Worm (Caenorhabditis elegans) whole organism, L4 larva: ENCODE measurements around the gene T02D1.7.

Experiments
- F10B5.3 ChIP-seq: sonication (generic microtip); optimal IDR thresholded peaks from 2 replicates; lab custom pipeline; 2016; ENCODE audit warnings: mild to moderate bottlenecking, missing genetic modification characterization, missing compliant biosample characterization
- F26F4.8 ChIP-seq: fragments of 200-800 bp; sonication (Bioruptor generic); conservative IDR thresholded peaks from 2 replicates; pipeline ENCODE4 v1.3.6; 2022; ENCODE audit warnings: missing genetic modification characterization, missing compliant biosample characterization
- F37D6.2 ChIP-seq: sonication (generic microtip); optimal IDR thresholded peaks from 2 replicates; lab custom pipeline; 2016; ENCODE audit warnings: mild to moderate bottlenecking, missing genetic modification characterization, missing compliant biosample characterization
- F44E2.7 ChIP-seq: fragments of 200-800 bp; sonication (Bioruptor generic); IDR thresholded peaks from 2 replicates; pipeline ENCODE4 v2.1.2; 2022; ENCODE audit warnings: missing genetic modification characterization, missing compliant biosample characterization
- T26A8.4 ChIP-seq: fragments of 200-800 bp; sonication (Bioruptor generic); IDR thresholded peaks from 2 replicates; pipeline ENCODE4 v1.3.6; 2022; ENCODE audit warnings: missing genetic modification characterization, missing compliant biosample characterization
- Y105C5A.15 ChIP-seq: fragments of 200-800 bp; sonication (Bioruptor generic); IDR thresholded peaks from 2 replicates; pipeline ENCODE4 v1.3.6; 2022; ENCODE audit warnings: missing genetic modification characterization, missing compliant biosample characterization
- Y5F2A.4 ChIP-seq: fragments of 200-800 bp; sonication (Bioruptor generic); optimal IDR thresholded peaks from 2 replicates; lab custom pipeline; 2018; ENCODE audit warnings: mild to moderate bottlenecking, missing genetic modification characterization, missing compliant biosample characterization
- ZK546.5 ChIP-seq, 2 experiments: sonication (generic microtip); optimal IDR thresholded peaks; 2 replicates each; lab custom pipeline; 2017; ENCODE audit warnings: missing biosample characterization in 2 of 2, missing genetic modification characterization in 2 of 2
- aha-1 ChIP-seq: fragments of 150-350 bp; peaks from one replicate; lab custom pipeline; 2014; ENCODE audit warnings: missing biosample characterization, missing genetic modification characterization
- ama-1 ChIP-seq: fragments of 150-350 bp; optimal IDR thresholded peaks from 2 replicates; lab custom pipeline; 2014; ENCODE audit warnings: inconsistent platforms, mixed read lengths
- cey-2 ChIP-seq: sonication (generic microtip); optimal IDR thresholded peaks from 3 replicates; lab custom pipeline; 2017; ENCODE audit warnings: missing genetic modification characterization, mild to moderate bottlenecking, missing compliant biosample characterization, antibody characterized with exemption, borderline replicate concordance; ENCODE audit not compliant: insufficient read depth
- ctbp-1 ChIP-seq: fragments of 200-800 bp; sonication (Bioruptor generic); IDR thresholded peaks from 2 replicates; pipeline ENCODE4 v1.3.6; 2022; ENCODE audit warnings: missing genetic modification reagents, missing genetic modification characterization, missing compliant biosample characterization
- daf-16 ChIP-seq, 3 experiments: sonication (generic microtip); optimal IDR thresholded peaks; 2 replicates each; lab custom pipeline; 2016 to 2017; ENCODE audit warnings: missing genetic modification characterization in 3 of 3, missing genetic modification reagents in 3 of 3, mild to moderate bottlenecking in 2 of 3, missing compliant biosample characterization in 2 of 3, missing biosample characterization in 1 of 3, moderate library complexity in 1 of 3
- daf-19 ChIP-seq: fragments of 200-800 bp; sonication (Bioruptor generic); conservative IDR thresholded peaks from 2 replicates; pipeline ENCODE4 v1.3.6; 2022; ENCODE audit warnings: missing genetic modification characterization, missing compliant biosample characterization
- dmd-6 ChIP-seq: fragments of 200-800 bp; sonication (Bioruptor generic); IDR thresholded peaks from 2 replicates; pipeline ENCODE4 v1.3.6; 2022; ENCODE audit warnings: missing genetic modification reagents, missing genetic modification characterization, missing compliant biosample characterization
- duxl-1 ChIP-seq: sonication (generic microtip); optimal IDR thresholded peaks from 2 replicates; lab custom pipeline; 2016; ENCODE audit warnings: mild to moderate bottlenecking, missing genetic modification characterization, moderate library complexity, missing compliant biosample characterization; ENCODE audit not compliant: poor library complexity
- dve-1 ChIP-seq: sonication (generic microtip); optimal IDR thresholded peaks from 2 replicates; lab custom pipeline; 2017; ENCODE audit warnings: antibody characterized with exemption, mild to moderate bottlenecking, missing genetic modification characterization, missing compliant biosample characterization; ENCODE audit not compliant: insufficient read depth
- egl-27 ChIP-seq: sonication (generic microtip); optimal IDR thresholded peaks from 3 replicates; lab custom pipeline; 2017; ENCODE audit warnings: missing biosample characterization, missing genetic modification reagents, missing genetic modification characterization
- fkh-10 ChIP-seq: fragments of 150-350 bp; optimal IDR thresholded peaks from 2 replicates; lab custom pipeline; 2014; ENCODE audit warnings: missing biosample characterization, missing genetic modification reagents, missing genetic modification characterization
- fos-1 ChIP-seq: fragments of 150-350 bp; optimal IDR thresholded peaks from 2 replicates; lab custom pipeline; 2014; ENCODE audit warnings: missing biosample characterization, missing genetic modification characterization
- hlh-30 ChIP-seq: sonication (generic microtip); optimal IDR thresholded peaks from 2 replicates; lab custom pipeline; 2017; ENCODE audit warnings: antibody characterized with exemption, mild to moderate bottlenecking, missing genetic modification characterization, missing compliant biosample characterization; ENCODE audit not compliant: insufficient read depth
- hmg-1.1 ChIP-seq: fragments of 200-800 bp; sonication (Bioruptor generic); IDR thresholded peaks from 2 replicates; pipeline ENCODE4 v1.3.6; 2022; ENCODE audit warnings: missing genetic modification reagents, missing genetic modification characterization, missing compliant biosample characterization
- lin-15B ChIP-seq: fragments of 150-350 bp; sonication (generic microtip); optimal IDR thresholded peaks from 3 replicates; lab custom pipeline; 2014; ENCODE audit warnings: missing biosample characterization, missing genetic modification characterization
- lin-38 ChIP-seq: fragments of 200-800 bp; sonication (Bioruptor generic); IDR thresholded peaks from 2 replicates; pipeline ENCODE4 v1.3.6; 2022; ENCODE audit warnings: missing genetic modification reagents, missing genetic modification characterization, missing compliant biosample characterization
- lir-3 ChIP-seq: sonication (generic microtip); optimal IDR thresholded peaks from 2 replicates; lab custom pipeline; 2016; ENCODE audit warnings: mild to moderate bottlenecking, missing genetic modification characterization, missing compliant biosample characterization
- mdl-1 ChIP-seq, 2 experiments: fragments of 150-350 bp in 1 of 2; sonication (generic microtip) in 1 of 2; optimal IDR thresholded peaks; 2 replicates each; lab custom pipeline; 2014 to 2017; ENCODE audit warnings: missing biosample characterization in 2 of 2, missing genetic modification characterization in 2 of 2
- mes-2 ChIP-seq: sonication (generic microtip); optimal IDR thresholded peaks from 2 replicates; lab custom pipeline; 2016; ENCODE audit warnings: missing genotype, mild to moderate bottlenecking, missing genetic modification characterization, missing compliant biosample characterization; ENCODE audit not compliant: poor library complexity, severe bottlenecking
- mxl-2 ChIP-seq: fragments of 200-800 bp; sonication (Bioruptor generic); conservative IDR thresholded peaks from 2 replicates; pipeline ENCODE4 v1.3.6; 2022; ENCODE audit warnings: missing genetic modification reagents, missing genetic modification characterization, missing compliant biosample characterization
- mxl-3 ChIP-seq: fragments of 200-800 bp; sonication (Bioruptor generic); optimal IDR thresholded peaks from 2 replicates; lab custom pipeline; 2018; ENCODE audit warnings: mild to moderate bottlenecking, missing genetic modification characterization, missing compliant biosample characterization
- nhr-102 ChIP-seq: sonication (generic microtip); optimal IDR thresholded peaks from 2 replicates; lab custom pipeline; 2016; ENCODE audit warnings: mild to moderate bottlenecking, missing genetic modification characterization, moderate library complexity, missing compliant biosample characterization
- nhr-28 ChIP-seq: fragments of 150-350 bp; optimal IDR thresholded peaks from 2 replicates; lab custom pipeline; 2014; ENCODE audit warnings: missing biosample characterization, missing genetic modification characterization
- nhr-41 ChIP-seq: fragments of 200-800 bp; sonication (Bioruptor generic); IDR thresholded peaks from 2 replicates; pipeline ENCODE4 v1.3.6; 2022; ENCODE audit warnings: missing genetic modification reagents, missing genetic modification characterization, missing compliant biosample characterization
- pha-4 ChIP-seq, 2 experiments: fragments of 150-350 bp in 1 of 2; fragments of 200-800 bp in 1 of 2; sonication (Bioruptor generic) in 1 of 2; IDR thresholded peaks in 1 of 2; optimal IDR thresholded peaks in 1 of 2; 2 replicates each; pipeline versions ENCODE4 v1.3.6 to Lab custom; 2014 to 2022; ENCODE audit warnings: missing genetic modification characterization in 2 of 2, missing genetic modification reagents in 2 of 2, missing biosample characterization in 1 of 2, missing compliant biosample characterization in 1 of 2
- pqm-1 ChIP-seq: sonication (generic microtip); optimal IDR thresholded peaks from 2 replicates; lab custom pipeline; 2017; ENCODE audit warnings: missing biosample characterization, missing genetic modification characterization
- saeg-2 ChIP-seq: fragments of 200-800 bp; sonication (Bioruptor generic); IDR thresholded peaks from 2 replicates; pipeline ENCODE4 v1.3.6; 2022; ENCODE audit warnings: missing genetic modification reagents, missing genetic modification characterization, missing compliant biosample characterization
- sdz-12 ChIP-seq: fragments of 200-800 bp; sonication (Bioruptor generic); optimal IDR thresholded peaks from 2 replicates; lab custom pipeline; 2018; ENCODE audit warnings: mild to moderate bottlenecking, missing genetic modification characterization, missing compliant biosample characterization
- skn-1 ChIP-seq: fragments of 150-350 bp; optimal IDR thresholded peaks from 2 replicates; lab custom pipeline; 2014; ENCODE audit warnings: missing biosample characterization, missing genetic modification characterization
- tag-97 ChIP-seq: fragments of 200-800 bp; sonication (Bioruptor generic); IDR thresholded peaks from 2 replicates; pipeline ENCODE4 v1.3.6; 2022; ENCODE audit warnings: missing genetic modification characterization, missing compliant biosample characterization
- unc-130 ChIP-seq: sonication (generic microtip); optimal IDR thresholded peaks from 2 replicates; lab custom pipeline; 2016; ENCODE audit warnings: missing genetic modification reagents, missing genetic modification characterization, missing compliant biosample characterization
- unc-62 ChIP-seq, 3 experiments: fragments of 150-350 bp in 1 of 3; sonication (generic microtip); optimal IDR thresholded peaks in 2 of 3; peaks in 1 of 3; 1 replicate in 1 of 3; 2 replicates in 2 of 3; lab custom pipeline; 2014 to 2017; ENCODE audit warnings: missing biosample characterization in 3 of 3, missing genetic modification characterization in 3 of 3, missing genetic modification reagents in 3 of 3, missing genotype in 1 of 3
- zip-11 ChIP-seq: fragments of 200-800 bp; sonication (Bioruptor generic); IDR thresholded peaks from 2 replicates; pipeline ENCODE4 v1.3.6; 2022; ENCODE audit warnings: missing genetic modification characterization, missing compliant biosample characterization
- zip-2 ChIP-seq: fragments of 150-350 bp; optimal IDR thresholded peaks from 2 replicates; lab custom pipeline; 2014; ENCODE audit warnings: missing biosample characterization, missing genetic modification characterization
- ztf-7 ChIP-seq: fragments of 150-350 bp; optimal IDR thresholded peaks from 2 replicates; lab custom pipeline; 2014; ENCODE audit warnings: missing biosample characterization, missing genetic modification characterization

Gene T02D1.7

DNA sequence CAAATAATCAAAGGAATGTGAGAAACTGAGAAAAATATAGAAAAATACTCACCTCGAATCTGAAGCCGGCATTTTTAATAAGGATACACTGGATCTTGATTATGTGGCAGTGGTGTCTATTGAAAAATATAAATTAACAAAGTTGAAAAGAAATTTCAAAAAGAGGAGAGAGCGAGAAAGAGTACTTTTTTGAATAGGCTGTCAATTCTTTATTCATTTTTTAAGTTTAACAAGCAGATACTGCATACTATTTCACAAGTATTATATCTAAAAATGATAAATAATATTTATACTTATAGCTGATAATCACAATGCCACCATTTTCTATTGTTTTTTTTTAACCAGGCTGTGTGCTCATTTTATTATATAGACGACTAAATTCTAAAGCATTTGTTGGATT, 10.8 kb upstream of the T02D1.7 start, which contains the start of gene npr-26:
Gene npr-26 (minus strand): TSS at position 101 of the 400 bp plus-strand sequence.
- TF ChIP-seq Y5F2A.4 (GFP tag; lab: Kevin White, UChicago) (no peak), fos-1 (no peak), saeg-2 (GFP tag; lab: Robert Waterston, UW) (no peak), ctbp-1 (GFP tag; lab: Robert Waterston, UW) (no peak), unc-62 (GFP tag; optimal IDR thresholded peaks at IDR 0.05 in 1 of 2; lab: Kevin White, UChicago) (no peak), unc-62 (tag; optimal IDR thresholded peaks at IDR 0.05; lab: Kevin White, UChicago) (no peak), ztf-7 (tag; lab: Kevin White, UChicago) (no peak), lin-38 (GFP tag; lab: Robert Waterston, UW) (no peak)

DNA sequence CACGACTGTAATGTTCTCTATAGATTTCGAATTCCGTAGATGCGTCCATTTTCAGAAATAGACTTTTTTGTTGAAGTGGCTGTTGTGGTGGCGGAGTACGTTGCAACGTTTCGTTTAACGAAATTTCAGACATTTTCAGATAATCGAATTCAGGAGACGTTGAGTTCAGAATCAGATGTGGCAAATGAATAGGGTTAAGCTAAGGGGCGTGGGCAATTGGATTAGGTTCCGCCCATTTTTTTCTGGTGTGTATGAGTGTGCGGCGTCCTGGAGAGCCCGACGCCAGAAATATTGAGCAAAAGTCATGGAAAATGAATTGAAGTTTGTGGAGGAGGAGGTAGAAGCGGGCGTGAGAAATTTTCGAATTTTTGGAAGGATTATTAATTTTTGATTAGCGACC, 6.4 kb upstream of the T02D1.7 start:
- TF ChIP-seq unc-62 (GFP tag; optimal IDR thresholded peaks at IDR 0.05 in 1 of 2; lab: Kevin White, UChicago): peak in 1 of 2 experiments; percentile 90
- no peak for TF ChIP-seq unc-62 (tag; optimal IDR thresholded peaks at IDR 0.05; lab: Kevin White, UChicago)
- no peak for TF ChIP-seq sdz-12

DNA sequence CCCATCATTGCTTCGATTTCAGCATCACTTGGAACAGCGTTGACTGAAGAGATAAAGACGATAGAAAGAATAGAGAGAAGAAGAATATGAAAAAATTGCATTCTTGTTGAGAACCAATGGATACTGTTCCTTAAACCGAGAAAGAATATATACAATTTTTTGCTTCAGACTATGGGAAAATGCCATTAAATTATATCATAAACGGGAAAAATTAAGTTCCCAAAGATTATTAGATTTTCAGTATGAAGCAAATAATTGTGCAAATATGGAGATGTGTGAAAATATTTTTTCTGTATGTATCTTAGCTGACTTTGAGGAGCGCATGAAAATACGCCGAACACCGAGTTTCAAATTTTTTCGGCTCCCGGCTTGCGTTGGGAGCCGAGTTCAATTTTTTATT, 566 bp upstream of the T02D1.7 start, which contains the start of gene T02D1.9:
Gene T02D1.9 (minus strand): TSS at position 101 of the 400 bp plus-strand sequence.
- TF ChIP-seq T26A8.4 (GFP tag; lab: Robert Waterston, UW) (no peak), mxl-2 (no peak), hmg-1.1 (GFP tag; lab: Robert Waterston, UW) (no peak), aha-1 (tag; lab: Kevin White, UChicago) (peak; percentile 26), zip-11 (no peak), dve-1 (no peak), lir-3 (tag; lab: Kevin White, UChicago) (no peak), lin-15B (tag; lab: Kevin White, UChicago) (no peak)

DNA sequence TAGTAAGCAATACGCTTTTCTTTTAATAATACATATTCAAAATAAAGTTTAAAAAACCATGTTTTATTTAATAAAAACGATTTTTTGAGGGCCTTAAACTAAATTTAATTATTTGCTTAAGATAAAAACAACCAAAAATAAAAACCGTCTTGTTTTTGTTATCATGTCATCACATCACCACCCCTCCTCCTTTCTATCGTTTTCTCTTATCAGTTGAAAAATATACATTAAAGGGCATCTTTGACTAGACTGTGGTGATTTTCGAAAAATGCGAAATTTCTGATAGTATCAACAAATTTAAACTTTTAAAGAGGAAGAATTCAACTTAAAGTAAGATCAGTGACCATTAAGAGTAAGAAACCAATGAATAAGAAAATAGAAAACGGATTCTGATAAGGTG, 806 bp downstream of the T02D1.7 start:
- TF ChIP-seq ztf-7 (tag; lab: Kevin White, UChicago) (peak; percentile 73), daf-16 (GFP tag; optimal IDR thresholded peaks at IDR 0.05; lab: Kevin White, UChicago) (no peak), daf-16 (tag; optimal IDR thresholded peaks at IDR 0.05; lab: Kevin White, UChicago) (peak; percentile 82), zip-2 (tag; lab: Kevin White, UChicago) (no peak), pqm-1 (tag; lab: Kevin White, UChicago) (peak; percentile 9), hlh-30 (tag; lab: Kevin White, UChicago) (no peak), cey-2 (tag; lab: Kevin White, UChicago) (no peak), unc-62 (GFP tag; optimal IDR thresholded peaks at IDR 0.05 in 1 of 2; lab: Kevin White, UChicago) (no peak), unc-62 (tag; optimal IDR thresholded peaks at IDR 0.05; lab: Kevin White, UChicago) (no peak), dmd-6 (GFP tag; lab: Robert Waterston, UW) (no peak; the same call in 1 of the 2 replicates), tag-97 (no peak), nhr-102 (tag; lab: Kevin White, UChicago) (no peak), mxl-3 (no peak), F37D6.2 (tag; lab: Kevin White, UChicago) (no peak), mes-2 (no peak), ctbp-1 (GFP tag; lab: Robert Waterston, UW) (no peak), pha-4 (GFP tag; IDR thresholded peaks at IDR 0.05; lab: Robert Waterston, UW) (no peak), pha-4 (tag; optimal IDR thresholded peaks at IDR 0.05; lab: Kevin White, UChicago) (no peak), duxl-1 (no peak), ZK546.5 (tag; optimal IDR thresholded peaks at IDR 0.05; lab: Kevin White, UChicago) (no peak), unc-130 (GFP tag; lab: Kevin White, UChicago) (no peak), F26F4.8 (GFP tag; lab: Robert Waterston, UW) (no peak), nhr-28 (tag; lab: Kevin White, UChicago) (peak; percentile 56), Y105C5A.15 (no peak), egl-27 (no peak), F10B5.3 (tag; lab: Kevin White, UChicago) (no peak), nhr-41 (GFP tag; lab: Robert Waterston, UW) (no peak), ama-1 (lab: Kevin White, UChicago) (no peak), daf-19 (GFP tag; lab: Robert Waterston, UW) (no peak), dve-1 (peak; percentile 55), fkh-10 (GFP tag; lab: Kevin White, UChicago) (no peak), mdl-1 (tag; optimal IDR thresholded peaks at IDR 0.05; lab: Kevin White, UChicago) (no peak), skn-1 (no peak), F44E2.7 (GFP tag; lab: Robert Waterston, UW) (no peak)
